Worm (Caenorhabditis elegans) whole organism, L2 larva: Measurements from ENCODE around the gene F42A6.5.
"Not testable (repeated sequence)": the region's sequence is repeated elsewhere in the genome, so short reads cannot be mapped to it uniquely, and the experiment has no call there.

ENCODE experiments used
- C34F6.9 ChIP-seq: fragments of 150-350 bp; optimal IDR thresholded peaks from 2 replicates; lab custom pipeline; 2014; ENCODE audit warnings: missing biosample characterization, missing genetic modification characterization
- R02D3.7 ChIP-seq: fragments of 150-350 bp; optimal IDR thresholded peaks from 2 replicates; lab custom pipeline; 2014; ENCODE audit warnings: missing biosample characterization, missing genetic modification characterization
- ZK546.5 ChIP-seq: sonication (generic microtip); optimal IDR thresholded peaks from 2 replicates; lab custom pipeline; 2017; ENCODE audit warnings: missing biosample characterization, missing genetic modification characterization
- blmp-1 ChIP-seq: sonication (generic microtip); optimal IDR thresholded peaks from 2 replicates; lab custom pipeline; 2017; ENCODE audit warnings: missing genetic modification characterization, mild to moderate bottlenecking, missing compliant biosample characterization, antibody characterized with exemption, moderate library complexity; ENCODE audit not compliant: insufficient read depth
- ceh-16 ChIP-seq: fragments of 150-350 bp; optimal IDR thresholded peaks from 2 replicates; lab custom pipeline; 2014; ENCODE audit warnings: missing biosample characterization, missing genetic modification characterization
- ceh-82 ChIP-seq: fragments of 150-350 bp; optimal IDR thresholded peaks from 2 replicates; lab custom pipeline; 2014; ENCODE audit warnings: missing biosample characterization, missing genetic modification characterization
- crh-2 ChIP-seq: sonication (generic microtip); optimal IDR thresholded peaks from 2 replicates; lab custom pipeline; 2017; ENCODE audit warnings: missing biosample characterization, missing genetic modification characterization
- dmd-4 ChIP-seq: sonication (generic microtip); optimal IDR thresholded peaks from 2 replicates; lab custom pipeline; 2017; ENCODE audit warnings: missing biosample characterization, missing genetic modification characterization
- egl-27 ChIP-seq: sonication (generic microtip); optimal IDR thresholded peaks from 3 replicates; lab custom pipeline; 2017; ENCODE audit warnings: missing biosample characterization, missing genetic modification reagents, missing genetic modification characterization
- elt-1 ChIP-seq: fragments of 150-350 bp; optimal IDR thresholded peaks from 2 replicates; lab custom pipeline; 2014; ENCODE audit warnings: missing biosample characterization, missing genetic modification characterization
- elt-3 ChIP-seq: sonication (generic microtip); optimal IDR thresholded peaks from 2 replicates; lab custom pipeline; 2017; ENCODE audit warnings: missing biosample characterization, missing genetic modification characterization
- fos-1 ChIP-seq: fragments of 150-350 bp; optimal IDR thresholded peaks from 2 replicates; lab custom pipeline; 2014; ENCODE audit warnings: missing biosample characterization, missing genetic modification characterization
- gmeb-1 ChIP-seq: fragments of 150-350 bp; optimal IDR thresholded peaks from 2 replicates; lab custom pipeline; 2014; ENCODE audit warnings: missing biosample characterization, missing genetic modification characterization
- lin-39 ChIP-seq: fragments of 150-350 bp; optimal IDR thresholded peaks from 2 replicates; lab custom pipeline; 2014; ENCODE audit warnings: missing biosample characterization, missing genetic modification reagents, missing genetic modification characterization
- lsy-2 ChIP-seq, 2 experiments: fragments of 150-350 bp in 1 of 2; sonication (generic microtip) in 1 of 2; optimal IDR thresholded peaks; 2 replicates each; lab custom pipeline; 2014 to 2017; ENCODE audit warnings: missing biosample characterization in 2 of 2, missing genetic modification characterization in 2 of 2
- mab-5 ChIP-seq: fragments of 150-350 bp; optimal IDR thresholded peaks from 2 replicates; lab custom pipeline; 2014; ENCODE audit warnings: missing biosample characterization, missing genetic modification characterization
- mdl-1 ChIP-seq, 2 experiments: fragments of 150-350 bp in 1 of 2; sonication (generic microtip) in 1 of 2; optimal IDR thresholded peaks; 2 replicates each; lab custom pipeline; 2017; ENCODE audit warnings: missing biosample characterization in 2 of 2, missing genetic modification characterization in 2 of 2
- nhr-11 ChIP-seq: fragments of 150-350 bp; optimal IDR thresholded peaks from 2 replicates; lab custom pipeline; 2014; ENCODE audit warnings: missing biosample characterization, missing genetic modification characterization
- nhr-129 ChIP-seq: fragments of 150-350 bp; optimal IDR thresholded peaks from 2 replicates; lab custom pipeline; 2014; ENCODE audit warnings: missing biosample characterization, missing genetic modification characterization
- nhr-77 ChIP-seq: fragments of 150-350 bp; optimal IDR thresholded peaks from 2 replicates; lab custom pipeline; 2014; ENCODE audit warnings: missing biosample characterization, missing genetic modification characterization
- peb-1 ChIP-seq: fragments of 150-350 bp; optimal IDR thresholded peaks from 2 replicates; lab custom pipeline; 2014; ENCODE audit warnings: missing biosample characterization, missing genetic modification characterization
- sem-4 ChIP-seq: fragments of 150-350 bp; optimal IDR thresholded peaks from 2 replicates; lab custom pipeline; 2014; ENCODE audit warnings: missing biosample characterization, missing genetic modification reagents, missing genetic modification characterization
- skn-1 ChIP-seq: sonication (generic microtip); optimal IDR thresholded peaks from 2 replicates; lab custom pipeline; 2017; ENCODE audit warnings: missing biosample characterization, missing genetic modification characterization
- sma-9 ChIP-seq, 2 experiments: fragments of 150-350 bp in 1 of 2; sonication (generic microtip) in 1 of 2; optimal IDR thresholded peaks; 2 replicates each; lab custom pipeline; 2014 to 2016; ENCODE audit warnings: missing genetic modification characterization in 2 of 2, mild to moderate bottlenecking in 1 of 2, missing biosample characterization in 1 of 2, missing compliant biosample characterization in 1 of 2, missing genetic modification reagents in 1 of 2, moderate library complexity in 1 of 2
- snpc-4 ChIP-seq: fragments of 150-350 bp; optimal IDR thresholded peaks from 2 replicates; lab custom pipeline; 2014; ENCODE audit warnings: missing biosample characterization, missing genetic modification characterization
- unc-39 ChIP-seq: fragments of 150-350 bp; optimal IDR thresholded peaks from 2 replicates; lab custom pipeline; 2014; ENCODE audit warnings: missing biosample characterization, missing genetic modification characterization
- unc-62 ChIP-seq: fragments of 150-350 bp; optimal IDR thresholded peaks from 2 replicates; lab custom pipeline; 2014; ENCODE audit warnings: missing biosample characterization, missing genetic modification reagents, missing genetic modification characterization
- zag-1 ChIP-seq: fragments of 150-350 bp; optimal IDR thresholded peaks from 2 replicates; lab custom pipeline; 2014; ENCODE audit warnings: missing biosample characterization, missing genetic modification characterization
- ztf-4 ChIP-seq: fragments of 150-350 bp; optimal IDR thresholded peaks from 2 replicates; lab custom pipeline; 2014; ENCODE audit warnings: missing biosample characterization, missing genetic modification characterization

The F42A6.5 gene

ce11 chrIV:3303690-3304089 lies 28.0 kb downstream of the F42A6.5 start, which contains the start of gene idpp-12:
idpp-12 (plus strand) TSS chrIV:3303990.
- TF ChIP-seq R02D3.7, peb-1, ztf-4 (tag; lab: Kevin White, UChicago): not testable (repeated sequence)

- not testable (repeated sequence) for TF ChIP-seq egl-27 (tag; lab: Kevin White, UChicago); crh-2 (tag; lab: Kevin White, UChicago); C34F6.9
Measured at ce11 chrIV:3302058-3302457, 29.6 kb downstream of the F42A6.5 start, which contains the start of gene W08E12.4. W08E12.4 (plus strand) TSS chrIV:3302358.

ce11 chrIV:3300492-3300891 lies 31.2 kb downstream of the F42A6.5 start, which contains the start of gene W08E12.5:
W08E12.5 (plus strand) TSS chrIV:3300792.
- TF ChIP-seq nhr-77 (tag; lab: Kevin White, UChicago) (no peak), sma-9 (GFP tag; optimal IDR thresholded peaks at IDR 0.05; lab: Kevin White, UChicago) (no peak), sma-9 (tag; optimal IDR thresholded peaks at IDR 0.05; lab: Kevin White, UChicago) (no peak), blmp-1 (tag; lab: Kevin White, UChicago) (no peak), sem-4 (no peak), peb-1 (tag; lab: Kevin White, UChicago) (no peak), nhr-129 (no peak), mdl-1 (tag; optimal IDR thresholded peaks at IDR 0.05; lab: Kevin White, UChicago) (no peak), ceh-16 (tag; lab: Kevin White, UChicago) (no peak), lin-39 (tag; lab: Kevin White, UChicago) (no peak), unc-62 (GFP tag; lab: Kevin White, UChicago) (no peak), zag-1 (tag; lab: Kevin White, UChicago) (no peak), gmeb-1 (tag; lab: Kevin White, UChicago) (no peak), lsy-2 (tag; optimal IDR thresholded peaks at IDR 0.05; lab: Kevin White, UChicago) (no peak), C34F6.9 (no peak)

- TF ChIP-seq lsy-2 (tag; optimal IDR thresholded peaks at IDR 0.05; lab: Kevin White, UChicago) (no peak), snpc-4 (tag; lab: Kevin White, UChicago) (no peak), fos-1 (no peak), elt-3 (tag; lab: Kevin White, UChicago) (no peak), unc-62 (GFP tag; lab: Kevin White, UChicago) (no peak)
Measured at ce11 chrIV:3299229-3299628, 32.4 kb downstream of the F42A6.5 start.

- no peak for TF ChIP-seq ZK546.5 (tag; lab: Kevin White, UChicago)
- no peak for TF ChIP-seq peb-1 (tag; lab: Kevin White, UChicago)
- no peak for TF ChIP-seq skn-1 (tag; lab: Kevin White, UChicago)
Measured at ce11 chrIV:3298300-3298699, 33.4 kb downstream of the F42A6.5 start, which contains the start of gene W08E12.6. W08E12.6 (plus strand) TSS chrIV:3298600.

ce11 chrIV:3296578-3297549 lies 34.8 kb downstream of the F42A6.5 start:
- TF ChIP-seq ceh-82 (tag; lab: Kevin White, UChicago) (no peak), unc-39 (no peak), R02D3.7 (tag; lab: Kevin White, UChicago) (no peak), lsy-2 (tag; optimal IDR thresholded peaks at IDR 0.05; lab: Kevin White, UChicago) (no peak), gmeb-1 (tag; lab: Kevin White, UChicago) (no peak), ceh-16 (tag; lab: Kevin White, UChicago) (no peak), dmd-4 (tag; lab: Kevin White, UChicago) (no peak), egl-27 (tag; lab: Kevin White, UChicago) (no peak), elt-1 (tag; lab: Kevin White, UChicago) (no peak), peb-1 (tag; lab: Kevin White, UChicago) (no peak), nhr-11 (tag; lab: Kevin White, UChicago) (no peak), blmp-1 (tag; lab: Kevin White, UChicago) (no peak), snpc-4 (tag; lab: Kevin White, UChicago) (no peak), mab-5 (tag; lab: Kevin White, UChicago) (no peak), elt-3 (tag; lab: Kevin White, UChicago) (no peak), ZK546.5 (tag; lab: Kevin White, UChicago) (no peak)
